Fruit fly (Drosophila melanogaster) whole organism, embryonic: ENCODE data around the gene RpS17.

Experiments
- CG10366 ChIP-seq: fragments of 200-800 bp; sonication (Bioruptor generic); IDR thresholded peaks from 2 replicates; pipeline ENCODE4 v1.3.6; 2022; ENCODE audit warnings: missing biosample characterization, missing genetic modification characterization
- CG10959 ChIP-seq: fragments of 200-800 bp; sonication (Bioruptor generic); IDR thresholded peaks from 2 replicates; pipeline ENCODE4 v1.3.6; 2022; ENCODE audit warnings: missing biosample characterization, missing genetic modification characterization
- CG10979 ChIP-seq: fragments of 200-800 bp; sonication (Bioruptor generic); optimal IDR thresholded peaks from 2 replicates; lab custom pipeline; 2018; ENCODE audit warnings: missing biosample characterization, mild to moderate bottlenecking, missing genetic modification characterization, moderate library complexity
- CG11093 ChIP-seq: fragments of 200-800 bp; sonication (Bioruptor generic); IDR thresholded peaks from 3 replicates; pipeline ENCODE4 v1.3.6; 2022; ENCODE audit warnings: missing biosample characterization, missing genetic modification characterization
- CG11695 ChIP-seq: fragments of 200-800 bp; sonication (Bioruptor generic); IDR thresholded peaks from 3 replicates; pipeline ENCODE4 v1.3.6; 2022; ENCODE audit warnings: missing biosample characterization, missing genetic modification characterization
- CG14441 ChIP-seq: fragments of 200-800 bp; sonication (Bioruptor generic); IDR thresholded peaks from 2 replicates; pipeline ENCODE4 v1.3.6; 2022; ENCODE audit warnings: missing biosample characterization, missing genetic modification characterization
- CG16815 ChIP-seq: fragments of 200-800 bp; sonication (Bioruptor generic); optimal IDR thresholded peaks from 3 replicates; lab custom pipeline; 2017; ENCODE audit warnings: missing biosample characterization, mild to moderate bottlenecking, missing genetic modification characterization
- CG2199 ChIP-seq: fragments of 200-800 bp; sonication (Bioruptor generic); IDR thresholded peaks from 3 replicates; pipeline ENCODE4 v1.3.6; 2022; ENCODE audit warnings: missing biosample characterization, missing genetic modification characterization
- CG31388 ChIP-seq: fragments of 200-800 bp; sonication (Bioruptor generic); optimal IDR thresholded peaks from 2 replicates; lab custom pipeline; 2016; ENCODE audit warnings: missing biosample characterization, missing genetic modification characterization
- CG3163 ChIP-seq: fragments of 200-800 bp; sonication (Bioruptor generic); optimal IDR thresholded peaks from 3 replicates; lab custom pipeline; 2016; ENCODE audit warnings: missing biosample characterization, missing genetic modification characterization
- CG32532 ChIP-seq: fragments of 200-800 bp; sonication (Bioruptor generic); IDR thresholded peaks from 2 replicates; pipeline ENCODE4 v1.3.6; 2022; ENCODE audit warnings: missing biosample characterization, missing genetic modification characterization
- CG33557 ChIP-seq: fragments of 200-800 bp; sonication (Bioruptor generic); optimal IDR thresholded peaks from 2 replicates; lab custom pipeline; 2019; ENCODE audit warnings: missing biosample characterization, mild to moderate bottlenecking, missing genetic modification characterization, moderate library complexity
- CG34422 ChIP-seq: fragments of 200-800 bp; sonication (Bioruptor generic); IDR thresholded peaks from 3 replicates; pipeline ENCODE4 v1.3.6; 2022; ENCODE audit warnings: missing biosample characterization, missing genetic modification characterization
- CG5245 ChIP-seq: fragments of 200-800 bp; sonication (Bioruptor generic); optimal IDR thresholded peaks from 3 replicates; lab custom pipeline; 2016; ENCODE audit warnings: missing biosample characterization, missing genetic modification characterization
- CG8281 ChIP-seq: fragments of 200-800 bp; sonication (Bioruptor generic); optimal IDR thresholded peaks from 2 replicates; lab custom pipeline; 2018; ENCODE audit warnings: missing biosample characterization, mild to moderate bottlenecking, missing genetic modification characterization, moderate library complexity
- CoRest ChIP-seq: fragments of 200-800 bp; sonication (Bioruptor generic); optimal IDR thresholded peaks from 3 replicates; lab custom pipeline; 2018; ENCODE audit warnings: missing biosample characterization, mild to moderate bottlenecking, missing genetic modification characterization, moderate library complexity
- Dad ChIP-seq: fragments of 200-800 bp; sonication (Bioruptor generic); optimal IDR thresholded peaks from 3 replicates; lab custom pipeline; 2016; ENCODE audit warnings: missing biosample characterization, missing genetic modification characterization
- Drgx ChIP-seq: fragments of 200-800 bp; sonication (Bioruptor generic); IDR thresholded peaks from 2 replicates; pipeline ENCODE4 v1.3.6; 2022; ENCODE audit warnings: missing biosample characterization, missing genetic modification characterization
- E2f2 ChIP-seq: fragments of 200-800 bp; sonication (Bioruptor generic); IDR thresholded peaks from 2 replicates; pipeline ENCODE4 v1.3.6; 2022; ENCODE audit warnings: missing biosample characterization, missing genetic modification characterization
- HLH3B ChIP-seq: fragments of 200-800 bp; sonication (Bioruptor generic); IDR thresholded peaks from 2 replicates; pipeline ENCODE4 v1.3.6; 2022; ENCODE audit warnings: missing biosample characterization, missing genetic modification characterization
- MESR4 ChIP-seq: fragments of 200-800 bp; sonication (Bioruptor generic); optimal IDR thresholded peaks from 2 replicates; lab custom pipeline; 2018; ENCODE audit warnings: missing biosample characterization, mild to moderate bottlenecking, missing genetic modification characterization, moderate library complexity
- Nf-YB ChIP-seq: fragments of 200-800 bp; sonication (Bioruptor generic); optimal IDR thresholded peaks from 3 replicates; lab custom pipeline; 2019; ENCODE audit warnings: missing biosample characterization, mild to moderate bottlenecking, missing genetic modification characterization, moderate library complexity
- PHDP ChIP-seq: fragments of 200-800 bp; sonication (Bioruptor generic); optimal IDR thresholded peaks from 3 replicates; lab custom pipeline; 2018; ENCODE audit warnings: missing biosample characterization, mild to moderate bottlenecking, missing genetic modification characterization, moderate library complexity
- Pdp1 ChIP-seq, 2 experiments: fragments of 200-800 bp; sonication (Bioruptor generic); optimal IDR thresholded peaks; 3 replicates each; lab custom pipeline; 2016; ENCODE audit warnings: missing biosample characterization in 2 of 2, missing genetic modification characterization in 2 of 2, mild to moderate bottlenecking in 1 of 2, moderate library complexity in 1 of 2
- Rx ChIP-seq: fragments of 200-800 bp; sonication (Bioruptor generic); IDR thresholded peaks from 2 replicates; pipeline ENCODE4 v1.3.6; 2022; ENCODE audit warnings: missing biosample characterization, missing genetic modification characterization
- Sox102F ChIP-seq: fragments of 200-800 bp; sonication (Bioruptor generic); optimal IDR thresholded peaks from 2 replicates; lab custom pipeline; 2018; ENCODE audit warnings: missing biosample characterization, mild to moderate bottlenecking, missing genetic modification characterization, moderate library complexity
- Vsx1 ChIP-seq: fragments of 200-800 bp; sonication (Bioruptor generic); optimal IDR thresholded peaks from 2 replicates; lab custom pipeline; 2017; ENCODE audit warnings: missing biosample characterization, mild to moderate bottlenecking, missing genetic modification characterization, missing genetic modification reagents
- Xrp1 ChIP-seq: fragments of 200-800 bp; sonication (Bioruptor generic); IDR thresholded peaks from 2 replicates; pipeline ENCODE4 v1.3.6; 2022; ENCODE audit warnings: missing biosample characterization, missing genetic modification characterization
- abd-A ChIP-seq: fragments of 200-800 bp; sonication (Bioruptor generic); optimal IDR thresholded peaks from 3 replicates; lab custom pipeline; 2019; ENCODE audit warnings: missing biosample characterization, mild to moderate bottlenecking, missing genetic modification characterization, moderate library complexity
- ap ChIP-seq: fragments of 200-800 bp; sonication (Bioruptor generic); IDR thresholded peaks from 2 replicates; pipeline ENCODE4 v1.3.6; 2022; ENCODE audit warnings: missing biosample characterization, missing genetic modification characterization
- bcd ChIP-seq: fragments of 200-800 bp; sonication (Bioruptor generic); optimal IDR thresholded peaks from 2 replicates; lab custom pipeline; 2017; ENCODE audit warnings: missing biosample characterization, mild to moderate bottlenecking, missing genetic modification characterization
- chm ChIP-seq: fragments of 200-800 bp; sonication (Bioruptor generic); IDR thresholded peaks from 2 replicates; pipeline ENCODE4 v1.3.6; 2022; ENCODE audit warnings: missing biosample characterization, missing genetic modification characterization
- ci ChIP-seq: fragments of 200-800 bp; sonication (Bioruptor generic); IDR thresholded peaks from 3 replicates; pipeline ENCODE4 v1.3.6; 2022; ENCODE audit warnings: missing biosample characterization, missing genetic modification characterization
- disco-r ChIP-seq: fragments of 200-800 bp; sonication (Bioruptor generic); optimal IDR thresholded peaks from 2 replicates; lab custom pipeline; 2016; ENCODE audit warnings: missing biosample characterization, missing genetic modification characterization
- fu2 ChIP-seq: fragments of 200-800 bp; sonication (Bioruptor generic); optimal IDR thresholded peaks from 2 replicates; lab custom pipeline; 2016; ENCODE audit warnings: missing biosample characterization, missing genetic modification characterization
- hkb ChIP-seq, 2 experiments: fragments of 200-800 bp in 1 of 2; fragments of >200 bp in 1 of 2; sonication (Bioruptor generic) in 1 of 2; IDR thresholded peaks in 1 of 2; optimal IDR thresholded peaks in 1 of 2; 2 replicates each; pipeline versions ENCODE4 v1.3.6 to Lab custom; 2017 to 2022; ENCODE audit warnings: missing biosample characterization in 1 of 2, missing genetic modification characterization in 1 of 2
- lmd ChIP-seq: fragments of 200-800 bp; sonication (Bioruptor generic); IDR thresholded peaks from 2 replicates; pipeline ENCODE4 v1.3.6; 2022; ENCODE audit warnings: missing biosample characterization, missing genetic modification characterization
- pan ChIP-seq, 4 experiments: fragments of >200 bp in 3 of 4; fragments of 200-800 bp in 1 of 4; sonication (Bioruptor generic) in 1 of 4; optimal IDR thresholded peaks in 3 of 4; IDR thresholded peaks in 1 of 4; 2 replicates each; pipeline versions ENCODE4 v1.3.6 to Lab custom; 2017 to 2022; ENCODE audit warnings: missing biosample characterization in 2 of 4, missing genetic modification characterization in 2 of 4, mixed read lengths in 1 of 4
- prd ChIP-seq, 3 experiments: fragments of >200 bp in 2 of 3; fragments of 200-800 bp in 1 of 3; sonication (Bioruptor generic) in 1 of 3; optimal IDR thresholded peaks in 2 of 3; IDR thresholded peaks in 1 of 3; 2 replicates in 2 of 3; 3 replicates in 1 of 3; pipeline versions ENCODE4 v1.3.6 to Lab custom; 2017 to 2022; ENCODE audit warnings: missing biosample characterization in 1 of 3, missing genetic modification characterization in 1 of 3
- pum ChIP-seq: fragments of 200-800 bp; sonication (Bioruptor generic); optimal IDR thresholded peaks from 2 replicates; lab custom pipeline; 2016; ENCODE audit warnings: missing biosample characterization, missing genetic modification characterization
- ro ChIP-seq: fragments of 200-800 bp; sonication (Bioruptor generic); IDR thresholded peaks from 2 replicates; pipeline ENCODE4 v1.3.6; 2022; ENCODE audit warnings: missing biosample characterization, missing genetic modification characterization
- row ChIP-seq: fragments of 200-800 bp; sonication (Bioruptor generic); IDR thresholded peaks from 3 replicates; pipeline ENCODE4 v1.3.6; 2022; ENCODE audit warnings: missing biosample characterization, missing genetic modification characterization
- sens-2 ChIP-seq: fragments of 200-800 bp; sonication (Bioruptor generic); IDR thresholded peaks from 2 replicates; pipeline ENCODE4 v1.3.6; 2022; ENCODE audit warnings: missing biosample characterization, missing genetic modification characterization
- sisA ChIP-seq: fragments of 200-800 bp; sonication (Bioruptor generic); IDR thresholded peaks from 2 replicates; pipeline ENCODE4 v1.3.6; 2022; ENCODE audit warnings: missing biosample characterization, missing genetic modification characterization
- sr ChIP-seq: fragments of 200-800 bp; sonication (Bioruptor generic); IDR thresholded peaks from 3 replicates; pipeline ENCODE4 v1.3.6; 2022; ENCODE audit warnings: missing biosample characterization, missing genetic modification characterization
- ttk ChIP-seq: fragments of 200-800 bp; sonication (Bioruptor generic); IDR thresholded peaks from 2 replicates; pipeline ENCODE4 v2.1.2; 2022; ENCODE audit warnings: missing biosample characterization, missing genetic modification characterization
- unpg ChIP-seq: fragments of 200-800 bp; sonication (Bioruptor generic); optimal IDR thresholded peaks from 3 replicates; lab custom pipeline; 2018; ENCODE audit warnings: missing biosample characterization, mild to moderate bottlenecking, missing genetic modification characterization, moderate library complexity
- wor ChIP-seq: fragments of 200-800 bp; sonication (Bioruptor generic); IDR thresholded peaks from 2 replicates; pipeline ENCODE4 v1.3.6; 2022; ENCODE audit warnings: missing biosample characterization, missing genetic modification characterization
- zfh1 ChIP-seq: fragments of 200-800 bp; sonication (Bioruptor generic); IDR thresholded peaks from 3 replicates; pipeline ENCODE4 v1.3.6; 2022; ENCODE audit warnings: missing biosample characterization, missing genetic modification characterization

RpS17 gene

dm6 chr3L:9419328-9419727, 10.3 kb downstream of the RpS17 start (continued):
- TF ChIP-seq prd (optimal IDR thresholded peaks at IDR 0.05; lab: Kevin White, UChicago) = no peak
- peak; percentile 33; the same call in 1 of the 3 replicates for TF ChIP-seq prd (GFP tag; IDR thresholded peaks at IDR 0.05; lab: Robert Waterston, UW)
- no peak for TF ChIP-seq Dad (GFP tag; lab: Kevin White, UChicago)
- TF ChIP-seq CG10366 (GFP tag; lab: Robert Waterston, UW) = peak; percentile 54
- no peak for TF ChIP-seq MESR4 (GFP tag; lab: Kevin White, UChicago)
- TF ChIP-seq ro (GFP tag; lab: Robert Waterston, UW) = no peak
- TF ChIP-seq sr (GFP tag; lab: Robert Waterston, UW) = 0 out of 3 replicates have a peak, but pooled peaks have one; percentile 25
- no peak for TF ChIP-seq disco-r (GFP tag; lab: Kevin White, UChicago)
- TF ChIP-seq ttk (GFP tag; lab: Robert Waterston, UW) = 0 out of 2 replicates have a peak, but pooled peaks have one; percentile 5
- TF ChIP-seq CG31388 (GFP tag; lab: Kevin White, UChicago) = no peak
- no peak for TF ChIP-seq abd-A (tag; lab: Kevin White, UChicago)
- TF ChIP-seq CG32532 (GFP tag; lab: Robert Waterston, UW) = 0 out of 2 replicates have a peak, but pooled peaks have one; percentile 9
- no peak for TF ChIP-seq PHDP (tag; lab: Kevin White, UChicago)
- peak; percentile 65; the same call in 2 of the 3 replicates for TF ChIP-seq ci (GFP tag; lab: Robert Waterston, UW)
- 0 out of 3 replicates have a peak, but pooled peaks have one; percentile 26 for TF ChIP-seq CG34422 (GFP tag; lab: Robert Waterston, UW)
- peak; percentile 40 for TF ChIP-seq CG14441 (GFP tag; lab: Robert Waterston, UW)
- no peak for TF ChIP-seq Rx
- TF ChIP-seq CG16815 = no peak
- peak; percentile 25 for TF ChIP-seq Sox102F
- TF ChIP-seq sens-2 (GFP tag; lab: Robert Waterston, UW) = 0 out of 2 replicates have a peak, but pooled peaks have one; percentile 4
- TF ChIP-seq CG8281 = no peak
- TF ChIP-seq lmd (GFP tag; lab: Robert Waterston, UW) = peak; percentile 11; the same call in 1 of the 2 replicates
- TF ChIP-seq pan (optimal IDR thresholded peaks at IDR 0.05; lab: Kevin White, UChicago) = no peak
- TF ChIP-seq pan (GFP tag; optimal IDR thresholded peaks at IDR 0.05 in 1 of 2, IDR thresholded peaks at IDR 0.05 in 1 of 2) = peak in 1 of 2 experiments; percentile 64
- TF ChIP-seq row (GFP tag; lab: Robert Waterston, UW) = 0 out of 3 replicates have a peak, but pooled peaks have one; percentile 23
- no peak for TF ChIP-seq CG33557 (GFP tag; lab: Kevin White, UChicago)
- no peak for TF ChIP-seq bcd (GFP tag; lab: Kevin White, UChicago)
- no peak for TF ChIP-seq CG5245
- 0 out of 3 replicates have a peak, but pooled peaks have one; percentile 33 for TF ChIP-seq CG2199 (GFP tag; lab: Robert Waterston, UW)
- TF ChIP-seq hkb (optimal IDR thresholded peaks at IDR 0.05; lab: Kevin White, UChicago) = no peak
- TF ChIP-seq hkb (GFP tag; IDR thresholded peaks at IDR 0.05; lab: Robert Waterston, UW) = 0 out of 2 replicates have a peak, but pooled peaks have one; percentile 21
- TF ChIP-seq CG11695 (GFP tag; lab: Robert Waterston, UW) = peak; percentile 40; the same call in 1 of the 3 replicates
- TF ChIP-seq wor (GFP tag; lab: Robert Waterston, UW) = no peak
- TF ChIP-seq E2f2 (GFP tag; lab: Robert Waterston, UW) = no peak
- TF ChIP-seq sisA (GFP tag; lab: Robert Waterston, UW) = peak; percentile 32; the same call in 1 of the 2 replicates
- no peak for TF ChIP-seq Vsx1 (GFP tag; lab: Kevin White, UChicago)
- 0 out of 2 replicates have a peak, but pooled peaks have one; percentile 6 for TF ChIP-seq HLH3B (GFP tag; lab: Robert Waterston, UW)
- TF ChIP-seq fu2 (GFP tag; lab: Kevin White, UChicago) = no peak
- no peak for TF ChIP-seq unpg (GFP tag; lab: Kevin White, UChicago)
- 0 out of 2 replicates have a peak, but pooled peaks have one; percentile 16 for TF ChIP-seq chm (GFP tag; lab: Robert Waterston, UW)
- peak; percentile 14; the same call in 1 of the 2 replicates for TF ChIP-seq Xrp1 (GFP tag; lab: Robert Waterston, UW)
- no peak for TF ChIP-seq CoRest
- TF ChIP-seq CG11093 (GFP tag; lab: Robert Waterston, UW) = no peak
- 0 out of 3 replicates have a peak, but pooled peaks have one; percentile 24 for TF ChIP-seq zfh1 (GFP tag; lab: Robert Waterston, UW)
- TF ChIP-seq Drgx (GFP tag; lab: Robert Waterston, UW) = peak; percentile 83
- TF ChIP-seq ap = 0 out of 2 replicates have a peak, but pooled peaks have one; percentile 35
- TF ChIP-seq Pdp1 (GFP tag; optimal IDR thresholded peaks at IDR 0.05; lab: Kevin White, UChicago) = peak in 1 of 2 experiments; percentile 71
- TF ChIP-seq CG10959 (GFP tag; lab: Robert Waterston, UW) = no peak
- no peak for TF ChIP-seq pum (GFP tag; lab: Kevin White, UChicago)
- TF ChIP-seq Nf-YB = no peak
- TF ChIP-seq CG3163 (GFP tag; lab: Kevin White, UChicago) = no peak
- no peak for TF ChIP-seq CG10979 (tag; lab: Kevin White, UChicago)
